Worm (Caenorhabditis elegans): ENCODE results near the gene F36H9.4.

The F36H9.4 gene

ce11 chrV:1741074-1741473 is 38.0 kb downstream of the F36H9.4 start, which contains the start of gene srab-25:
Gene srab-25 (minus strand): TSS chrV:1741174.
- TF ChIP-seq elt-1 (tag; optimal IDR thresholded peaks at IDR 0.05), result no peak
- TF ChIP-seq unc-62 (GFP tag; optimal IDR thresholded peaks at IDR 0.05), result no peak
- no peak for TF ChIP-seq nhr-25 (tag; optimal IDR thresholded peaks at IDR 0.05)
- no peak for TF ChIP-seq mab-5 (tag; optimal IDR thresholded peaks at IDR 0.05)
- TF ChIP-seq C34F6.9 (tag; optimal IDR thresholded peaks at IDR 0.05), result no peak
- TF ChIP-seq ceh-82 (tag; optimal IDR thresholded peaks at IDR 0.05), result no peak
- TF ChIP-seq nhr-77 (tag; optimal IDR thresholded peaks at IDR 0.05), result no peak
- TF ChIP-seq ceh-16 (tag; optimal IDR thresholded peaks at IDR 0.05), result no peak
- no peak for TF ChIP-seq R02D3.7 (tag; optimal IDR thresholded peaks at IDR 0.05)
- no peak for TF ChIP-seq nhr-237 (tag; optimal IDR thresholded peaks at IDR 0.05)
- TF ChIP-seq nhr-11 (tag; optimal IDR thresholded peaks at IDR 0.05), result no peak

- TF ChIP-seq elt-3 (tag; optimal IDR thresholded peaks at IDR 0.05), result no peak
- no peak for TF ChIP-seq C34F6.9 (tag; optimal IDR thresholded peaks at IDR 0.05)
- TF ChIP-seq nhr-129 (tag; optimal IDR thresholded peaks at IDR 0.05), result no peak
- TF ChIP-seq nhr-23 (tag; optimal IDR thresholded peaks at IDR 0.05), result no peak
- TF ChIP-seq mab-5 (tag; optimal IDR thresholded peaks at IDR 0.05), result no peak
- TF ChIP-seq nhr-21 (tag; optimal IDR thresholded peaks at IDR 0.05), result no peak
- TF ChIP-seq zag-1 (tag; optimal IDR thresholded peaks at IDR 0.05), result no peak
- TF ChIP-seq lin-11 (tag; optimal IDR thresholded peaks at IDR 0.05), result no peak
- TF ChIP-seq mdl-1 (tag; optimal IDR thresholded peaks at IDR 0.05), result no peak
- TF ChIP-seq egl-27 (tag; optimal IDR thresholded peaks at IDR 0.05), result no peak
- no peak for TF ChIP-seq alr-1 (tag; optimal IDR thresholded peaks at IDR 0.05)
- no peak for TF ChIP-seq sma-9 (GFP tag; optimal IDR thresholded peaks at IDR 0.05)
- no peak for TF ChIP-seq sma-9 (tag; optimal IDR thresholded peaks at IDR 0.05)
- no peak for TF ChIP-seq crh-2 (tag; optimal IDR thresholded peaks at IDR 0.05)
- TF ChIP-seq ceh-16 (tag; optimal IDR thresholded peaks at IDR 0.05), result no peak
- no peak for TF ChIP-seq lin-13 (GFP tag; optimal IDR thresholded peaks at IDR 0.05)
These were observed 44.5 kb downstream of the F36H9.4 start, which contains the start of gene str-160 for ce11 chrV:1734569-1734968. Gene str-160 (plus strand): TSS chrV:1734869.

ce11 chrV:1731918-1732317 is 47.1 kb downstream of the F36H9.4 start, which contains the start of gene gst-21:
Gene gst-21 (minus strand): TSS chrV:1732018.
- no peak for TF ChIP-seq aly-2 (tag; optimal IDR thresholded peaks at IDR 0.05)
- no peak for TF ChIP-seq mab-5 (tag; optimal IDR thresholded peaks at IDR 0.05)
- TF ChIP-seq ztf-4 (tag; optimal IDR thresholded peaks at IDR 0.05), result no peak
- no peak for TF ChIP-seq sma-9 (GFP tag; optimal IDR thresholded peaks at IDR 0.05)
- TF ChIP-seq sma-9 (tag; optimal IDR thresholded peaks at IDR 0.05), result no peak
- TF ChIP-seq ceh-82 (tag; optimal IDR thresholded peaks at IDR 0.05), result no peak

All from whole organism, L2 larva.